Comparison of ENCODE assay signal across 3 fruit fly cellular contexts in the genomic region with DNA sequence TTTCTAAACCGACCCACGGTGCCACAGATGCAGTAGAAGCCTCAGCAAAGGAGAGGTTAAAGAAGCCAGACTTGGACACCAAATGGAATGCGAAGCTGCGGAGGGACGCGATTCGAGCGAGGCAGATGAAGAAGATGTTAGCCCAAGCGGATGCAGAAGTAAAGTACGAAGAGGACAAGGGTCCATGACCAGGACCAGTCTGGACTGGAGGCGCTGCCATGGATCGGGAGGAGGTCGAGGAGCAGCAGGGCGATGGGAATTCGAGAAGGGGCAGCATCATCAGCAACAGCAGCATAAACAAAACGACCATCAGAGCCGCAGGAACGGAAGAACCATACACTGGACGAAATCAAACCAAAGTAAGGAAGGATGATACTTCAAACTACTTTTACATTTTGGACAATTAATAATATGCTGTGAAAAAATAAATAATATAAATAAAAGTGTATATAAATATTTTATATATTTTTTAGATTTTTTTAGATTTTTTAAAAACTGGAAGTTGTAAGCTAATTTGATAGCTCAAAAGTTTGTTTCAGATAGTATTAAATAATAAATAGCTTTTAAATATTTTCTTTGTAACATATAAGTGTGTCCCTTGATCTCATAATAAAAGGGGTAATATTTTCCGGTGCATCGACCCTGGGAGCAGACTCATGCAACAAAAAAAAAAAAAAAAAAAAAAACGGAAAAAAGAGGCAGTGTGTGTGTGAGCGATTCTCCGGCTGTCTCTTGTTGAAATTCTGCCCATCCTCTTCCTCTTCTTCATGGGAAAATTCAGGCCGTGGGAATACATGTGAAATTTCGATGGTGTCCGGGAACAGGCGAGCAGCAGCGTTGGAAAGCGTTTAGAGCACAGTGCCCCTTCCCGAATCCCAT.
TF ChIP-seq lines count a peak whose summit lies in the region.

No protein-coding gene starts in this region.

TF ChIP-seq in whole organism, embryonic, 481 proteins besides CTCF, POLR2A, EP300 and RAD21 (continued from another document and continues in another):
- TF ChIP-seq lbe (GFP tag; optimal IDR thresholded peaks at IDR 0.05; lab: Kevin White, UChicago) (peak; percentile 58), dm (GFP tag; optimal IDR thresholded peaks at IDR 0.05; lab: Kevin White, UChicago) (no peak), CG10959 (GFP tag; IDR thresholded peaks at IDR 0.05; lab: Robert Waterston, UW) (no peak), schlank (tag; optimal IDR thresholded peaks at IDR 0.05; lab: Kevin White, UChicago) (no peak), ATbp (GFP tag; optimal IDR thresholded peaks at IDR 0.05; lab: Kevin White, UChicago) (peak; percentile 2), CG15011 (GFP tag; optimal IDR thresholded peaks at IDR 0.05; lab: Kevin White, UChicago) (no peak), wor (GFP tag; IDR thresholded peaks at IDR 0.05; lab: Robert Waterston, UW) (no peak), MBD-R2 (GFP tag; IDR thresholded peaks at IDR 0.05; lab: Robert Waterston, UW) (no peak), Hr78 (GFP tag; optimal IDR thresholded peaks at IDR 0.05; lab: Kevin White, UChicago) (no peak), trh (GFP tag; optimal IDR thresholded peaks at IDR 0.05; lab: Kevin White, UChicago) (no peak), pb (GFP tag; optimal IDR thresholded peaks at IDR 0.05; lab: Kevin White, UChicago) (no peak), crol (GFP tag; IDR thresholded peaks at IDR 0.05; lab: Robert Waterston, UW) (no peak), CG8765 (GFP tag; IDR thresholded peaks at IDR 0.05; lab: Robert Waterston, UW) (no peak), Usf (GFP tag; optimal IDR thresholded peaks at IDR 0.05; lab: Kevin White, UChicago) (no peak), amos (GFP tag; IDR thresholded peaks at IDR 0.05; lab: Robert Waterston, UW; ENCODE audit: partially characterized antibody) (no peak), CG4424 (GFP tag; optimal IDR thresholded peaks at IDR 0.05; lab: Kevin White, UChicago) (peak; percentile 35), CG34376 (GFP tag; optimal IDR thresholded peaks at IDR 0.05; lab: Kevin White, UChicago) (no peak), tna (GFP tag; IDR thresholded peaks at IDR 0.05; lab: Robert Waterston, UW; ENCODE audit: partially characterized antibody) (no peak), CG10462 (GFP tag; optimal IDR thresholded peaks at IDR 0.05; lab: Kevin White, UChicago) (no peak), gsb-n (tag; optimal IDR thresholded peaks at IDR 0.05; lab: Kevin White, UChicago) (peak; percentile 61), hbn (GFP tag; IDR thresholded peaks at IDR 0.05; lab: Robert Waterston, UW; ENCODE audit: partially characterized antibody) (no peak), CG3407 (GFP tag; optimal IDR thresholded peaks at IDR 0.05; lab: Kevin White, UChicago) (no peak), CG13424 (tag; optimal IDR thresholded peaks at IDR 0.05; lab: Kevin White, UChicago) (peak; percentile 23), ttk (GFP tag; IDR thresholded peaks at IDR 0.05; lab: Robert Waterston, UW) (no peak), ham (GFP tag; IDR thresholded peaks at IDR 0.05; lab: Robert Waterston, UW) (no peak), Med (GFP tag; lab: Kevin White, UChicago) (no peak), Lhr (GFP tag; optimal IDR thresholded peaks at IDR 0.05; lab: Kevin White, UChicago) (no peak), B-H1 (GFP tag; IDR thresholded peaks at IDR 0.05; lab: Robert Waterston, UW) (no peak), Neu2 (GFP tag; optimal IDR thresholded peaks at IDR 0.05; lab: Kevin White, UChicago; ENCODE audit: borderline replicate concordance) (no peak), CG18764 (GFP tag; optimal IDR thresholded peaks at IDR 0.05; lab: Kevin White, UChicago) (no peak), CG11504 (tag; optimal IDR thresholded peaks at IDR 0.05; lab: Kevin White, UChicago) (no peak), Tbp (GFP tag; optimal IDR thresholded peaks at IDR 0.05; lab: Kevin White, UChicago) (no peak), Atf6 (GFP tag; IDR thresholded peaks at IDR 0.05; lab: Robert Waterston, UW) (no peak), CG14667 (GFP tag; IDR thresholded peaks at IDR 0.05; lab: Robert Waterston, UW) (no peak), H15 (GFP tag; IDR thresholded peaks at IDR 0.05; lab: Robert Waterston, UW) (no peak), CG17829 (tag; optimal IDR thresholded peaks at IDR 0.05; lab: Kevin White, UChicago) (peak; percentile 69), sqz (GFP tag; optimal IDR thresholded peaks at IDR 0.05; lab: Kevin White, UChicago) (peak; percentile 20), Dbx (GFP tag; IDR thresholded peaks at IDR 0.05; lab: Robert Waterston, UW) (no peak), lab (GFP tag; optimal IDR thresholded peaks at IDR 0.05; lab: Kevin White, UChicago) (no peak), Meics (GFP tag; optimal IDR thresholded peaks at IDR 0.05; lab: Kevin White, UChicago) (no peak), CG9727 (GFP tag; optimal IDR thresholded peaks at IDR 0.05; lab: Kevin White, UChicago) (peak; percentile 52), tin (GFP tag; optimal IDR thresholded peaks at IDR 0.05; lab: Kevin White, UChicago) (no peak), cas (GFP tag; IDR thresholded peaks at IDR 0.05; lab: Robert Waterston, UW) (no peak)

TF ChIP-seq in whole organism, prepupa, 60 proteins besides CTCF, POLR2A, EP300 and RAD21 (continued from another document):
- TF ChIP-seq CG6792 (GFP tag; optimal IDR thresholded peaks at IDR 0.05; lab: Kevin White, UChicago) (peak; percentile 85), CG7368 (GFP tag; optimal IDR thresholded peaks at IDR 0.05; lab: Kevin White, UChicago) (peak; percentile 40), topi (GFP tag; optimal IDR thresholded peaks at IDR 0.05; lab: Kevin White, UChicago) (peak; percentile 61), salr (GFP tag; optimal IDR thresholded peaks at IDR 0.05; lab: Kevin White, UChicago) (peak in 1 of 2 experiments; percentile 66), spab (GFP tag; optimal IDR thresholded peaks at IDR 0.05; lab: Kevin White, UChicago) (peak; percentile 79), Smox (GFP tag; optimal IDR thresholded peaks at IDR 0.05; lab: Kevin White, UChicago) (peak; percentile 52), dsx (GFP tag; optimal IDR thresholded peaks at IDR 0.05; lab: Kevin White, UChicago; ENCODE audit: poor library complexity, severe bottlenecking) (peak; percentile 88), Hr39 (GFP tag; optimal IDR thresholded peaks at IDR 0.05; lab: Kevin White, UChicago) (no peak), CG11294 (GFP tag; IDR thresholded peaks at IDR 0.05; lab: Robert Waterston, UW) (no peak; the same call in 1 of the 2 replicates), CG4318 (GFP tag; optimal IDR thresholded peaks at IDR 0.05; lab: Kevin White, UChicago) (peak; percentile 43), CG6808 (GFP tag; optimal IDR thresholded peaks at IDR 0.05; lab: Kevin White, UChicago) (peak; percentile 81), acj6 (GFP tag; optimal IDR thresholded peaks at IDR 0.05; lab: Kevin White, UChicago) (peak; percentile 82), Ets96B (tag; optimal IDR thresholded peaks at IDR 0.05; lab: Kevin White, UChicago) (peak; percentile 94), Gug (GFP tag; IDR thresholded peaks at IDR 0.05; lab: Robert Waterston, UW) (no peak), Eip75B (GFP tag; optimal IDR thresholded peaks at IDR 0.05; lab: Kevin White, UChicago) (peak; percentile 2), fd59A (GFP tag; optimal IDR thresholded peaks at IDR 0.05; lab: Kevin White, UChicago) (peak; percentile 24), CG6276 (GFP tag; optimal IDR thresholded peaks at IDR 0.05; lab: Kevin White, UChicago) (no peak), Eip93F (GFP tag; optimal IDR thresholded peaks at IDR 0.05; lab: Kevin White, UChicago) (peak; percentile 42), Lpt (GFP tag; optimal IDR thresholded peaks at IDR 0.05; lab: Kevin White, UChicago) (peak; percentile 45), CG10631 (GFP tag; optimal IDR thresholded peaks at IDR 0.05; lab: Kevin White, UChicago) (peak; percentile 92), cyc (GFP tag; optimal IDR thresholded peaks at IDR 0.05; lab: Kevin White, UChicago) (peak; percentile 37), Hr4 (GFP tag; optimal IDR thresholded peaks at IDR 0.05; lab: Kevin White, UChicago) (no peak), fd85E (GFP tag; optimal IDR thresholded peaks at IDR 0.05; lab: Kevin White, UChicago) (peak; percentile 16), CG6163 (GFP tag; IDR thresholded peaks at IDR 0.05; lab: Robert Waterston, UW) (peak; percentile 61; the same call in 1 of the 3 replicates), CG8119 (GFP tag; IDR thresholded peaks at IDR 0.05; lab: Robert Waterston, UW) (peak; percentile 76), eg (GFP tag; IDR thresholded peaks at IDR 0.05; lab: Robert Waterston, UW) (no peak), Sox14 (GFP tag; optimal IDR thresholded peaks at IDR 0.05; lab: Kevin White, UChicago) (peak; percentile 1), CG6854 (GFP tag; optimal IDR thresholded peaks at IDR 0.05; lab: Kevin White, UChicago) (peak; percentile 34), CG15336 (GFP tag; IDR thresholded peaks at IDR 0.05; lab: Robert Waterston, UW) (peak; percentile 66), svp (GFP tag; lab: Kevin White, UChicago) (peak; percentile 54), vri (GFP tag; optimal IDR thresholded peaks at IDR 0.05; lab: Kevin White, UChicago) (peak; percentile 47), CG10669 (GFP tag; optimal IDR thresholded peaks at IDR 0.05; lab: Kevin White, UChicago) (peak; percentile 75), CG16779 (tag; optimal IDR thresholded peaks at IDR 0.05; lab: Kevin White, UChicago) (peak; percentile 77), CG11762 (GFP tag; optimal IDR thresholded peaks at IDR 0.05; lab: Kevin White, UChicago; ENCODE audit: insufficient read depth) (peak; percentile 57), CG9139 (GFP tag; optimal IDR thresholded peaks at IDR 0.05; lab: Kevin White, UChicago) (peak; percentile 85), CG1621 (tag; optimal IDR thresholded peaks at IDR 0.05; lab: Kevin White, UChicago) (peak; percentile 47), OdsH (GFP tag; optimal IDR thresholded peaks at IDR 0.05; lab: Kevin White, UChicago) (peak; percentile 78), CG31627 (GFP tag; optimal IDR thresholded peaks at IDR 0.05; lab: Kevin White, UChicago) (peak; percentile 43), CG3919 (GFP tag; optimal IDR thresholded peaks at IDR 0.05; lab: Kevin White, UChicago) (peak; percentile 76)

TF ChIP-seq in whole organism, wandering third instar larva, 38 proteins besides CTCF, POLR2A, EP300 and RAD21 (continued from another document):
- TF ChIP-seq br (GFP tag; optimal IDR thresholded peaks at IDR 0.05; lab: Kevin White, UChicago) (peak; percentile 10), jim (GFP tag; optimal IDR thresholded peaks at IDR 0.05; lab: Kevin White, UChicago) (peak; percentile 30), Vsx2 (GFP tag; optimal IDR thresholded peaks at IDR 0.05; lab: Kevin White, UChicago; ENCODE audit: partially characterized antibody) (peak; percentile 52), Jra (GFP tag; optimal IDR thresholded peaks at IDR 0.05; lab: Kevin White, UChicago) (no peak), usp (GFP tag; optimal IDR thresholded peaks at IDR 0.05; lab: Kevin White, UChicago) (no peak), Abd-B (GFP tag; optimal IDR thresholded peaks at IDR 0.05; lab: Kevin White, UChicago) (no peak), psq (GFP tag; optimal IDR thresholded peaks at IDR 0.05; lab: Kevin White, UChicago) (peak; percentile 88), pan (optimal IDR thresholded peaks at IDR 0.05; lab: Kevin White, UChicago) (no peak), CG32264 (GFP tag; optimal IDR thresholded peaks at IDR 0.05; lab: Kevin White, UChicago) (no peak), woc (GFP tag; optimal IDR thresholded peaks at IDR 0.05; lab: Kevin White, UChicago) (no peak), HLH106 (tag; optimal IDR thresholded peaks at IDR 0.05; lab: Kevin White, UChicago) (peak; percentile 90), foxo (GFP tag; optimal IDR thresholded peaks at IDR 0.05; lab: Kevin White, UChicago) (peak in 1 of 2 experiments; percentile 79), Dfd (GFP tag; optimal IDR thresholded peaks at IDR 0.05; lab: Kevin White, UChicago) (no peak)
